Fruit fly (Drosophila melanogaster): ENCODE data around the gene CG6761.

DNA sequence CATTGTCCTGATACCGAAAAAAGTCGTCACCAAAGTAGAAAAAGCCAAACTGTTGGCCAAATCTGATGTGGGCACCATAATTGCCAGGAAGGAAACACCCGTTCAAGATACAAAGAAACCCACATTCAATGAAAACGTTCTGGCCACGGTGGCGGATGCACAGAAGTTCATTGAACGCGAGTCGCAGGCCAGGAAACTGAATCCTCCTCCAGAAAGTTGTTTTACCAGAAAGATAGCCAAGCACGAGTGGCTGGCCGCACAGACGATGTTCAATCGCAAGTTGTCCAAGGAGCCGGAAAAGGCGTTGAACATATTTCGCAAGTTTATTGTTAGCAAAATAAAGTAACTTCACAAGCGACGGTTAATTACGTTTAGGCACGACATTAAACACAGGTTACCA lies 16.7 kb upstream of the CG6761 start:
- TF ChIP-seq CG12659 (GFP tag; optimal IDR thresholded peaks at IDR 0.05) (no peak), Oaz (GFP tag; IDR thresholded peaks at IDR 0.05) (no peak), dmrt99B (tag; optimal IDR thresholded peaks at IDR 0.05) (no peak), unpg (GFP tag; optimal IDR thresholded peaks at IDR 0.05) (no peak)
